Fruit fly (Drosophila melanogaster) Kc167 (cell line): ENCODE data around the gene fw.

Source experiments
- Myc ChIP-seq: fragments of >200 bp; optimal IDR thresholded peaks from 2 replicates; lab custom pipeline; 2017; ENCODE audit warnings: missing external identifiers
- Sin3A ChIP-seq: fragments of >200 bp; optimal IDR thresholded peaks from 2 replicates; lab custom pipeline; 2018; ENCODE audit warnings: missing external identifiers
- insv ChIP-seq: fragments of >200 bp; optimal IDR thresholded peaks from 3 replicates; lab custom pipeline; 2018; ENCODE audit warnings: missing external identifiers
- psq ChIP-seq: fragments of >200 bp; optimal IDR thresholded peaks from 2 replicates; lab custom pipeline; 2017; ENCODE audit warnings: missing external identifiers
- ttk ChIP-seq: sonication (Bioruptor generic); optimal IDR thresholded peaks from 2 replicates; lab custom pipeline; 2017; ENCODE audit warnings: missing external identifiers

- no peak for TF ChIP-seq psq
- TF ChIP-seq insv (lab: Kevin White, UChicago): no peak
- no peak for TF ChIP-seq Myc (lab: Kevin White, UChicago)
- TF ChIP-seq Sin3A (lab: Kevin White, UChicago): no peak
- no peak for TF ChIP-seq ttk
Measured at dm6 chrX:12013098-12013493, 9.4 kb upstream of the fw start.
